Worm (Caenorhabditis elegans): ENCODE measurements around the gene ctf-4.
A peak's percentile ranks its signal among the peaks of the same experiment; 100 is the strongest.

ctf-4 gene

ce11 chrV:10940571-10940991 lies 24.8 kb downstream of the ctf-4 start:
- TF ChIP-seq nfya-2 (GFP tag; IDR thresholded peaks at IDR 0.05) (no peak), D2030.7 (GFP tag; IDR thresholded peaks at IDR 0.05) (no peak), ztf-25 (GFP tag; IDR thresholded peaks at IDR 0.05) (no peak), hlh-26 (GFP tag; conservative IDR thresholded peaks at IDR 0.05) (no peak), let-526 (GFP tag; IDR thresholded peaks at IDR 0.05) (0 out of 2 replicates have a peak, but pooled peaks have one; percentile 5), lsl-1 (GFP tag; optimal IDR thresholded peaks at IDR 0.05) (no peak), B0261.1 (tag; optimal IDR thresholded peaks at IDR 0.05) (no peak), B0336.3 (GFP tag; IDR thresholded peaks at IDR 0.05) (peak; percentile 87), F55B11.4 (tag; optimal IDR thresholded peaks at IDR 0.05; ENCODE audit: borderline replicate concordance, insufficient read depth) (no peak), ceh-40 (GFP tag; IDR thresholded peaks at IDR 0.05) (no peak), atf-7 (tag; optimal IDR thresholded peaks at IDR 0.05) (peak; percentile 94), snpc-1.3 (tag; optimal IDR thresholded peaks at IDR 0.05; ENCODE audit: insufficient read depth) (no peak), nhr-90 (tag; optimal IDR thresholded peaks at IDR 0.05) (peak; percentile 57), attf-3 (GFP tag; conservative IDR thresholded peaks at IDR 0.05) (no peak), unc-62 (GFP tag; optimal IDR thresholded peaks at IDR 0.05) (peak; percentile 9), Y56A3A.18 (GFP tag; IDR thresholded peaks at IDR 0.05) (no peak), rpc-1 (optimal IDR thresholded peaks at IDR 0.05) (no peak), rpc-1 (tag; optimal IDR thresholded peaks at IDR 0.05) (no peak), nhr-179 (tag; optimal IDR thresholded peaks at IDR 0.05) (no peak), aptf-2 (GFP tag; conservative IDR thresholded peaks at IDR 0.05) (no peak), hsf-1 (GFP tag; IDR thresholded peaks at IDR 0.05) (no peak), aptf-3 (GFP tag; IDR thresholded peaks at IDR 0.05) (no peak), hmg-1.2 (GFP tag; IDR thresholded peaks at IDR 0.05) (peak; percentile 79), F57C9.4 (tag; optimal IDR thresholded peaks at IDR 0.05) (no peak), efl-1 (GFP tag; optimal IDR thresholded peaks at IDR 0.05) (no peak), ztf-26 (tag; optimal IDR thresholded peaks at IDR 0.05) (no peak), B0035.1 (tag; optimal IDR thresholded peaks at IDR 0.05) (no peak), K11D2.4 (GFP tag; IDR thresholded peaks at IDR 0.05) (no peak), cebp-2 (GFP tag; IDR thresholded peaks at IDR 0.05) (no peak), zfh-2 (GFP tag; conservative IDR thresholded peaks at IDR 0.05) (no peak), Y67H2A.10 (GFP tag; conservative IDR thresholded peaks at IDR 0.05) (no peak), attf-6 (GFP tag; IDR thresholded peaks at IDR 0.05) (no peak), lin-40 (tag; optimal IDR thresholded peaks at IDR 0.05) (peak; percentile 55), F49E8.2 (tag; optimal IDR thresholded peaks at IDR 0.05; ENCODE audit: insufficient read depth) (no peak), mxl-1 (tag; optimal IDR thresholded peaks at IDR 0.05) (no peak), Y53G8AR.9 (GFP tag; conservative IDR thresholded peaks at IDR 0.05) (no peak), ama-1 (optimal IDR thresholded peaks at IDR 0.05) (peak; percentile 41), ama-1 (GFP tag; optimal IDR thresholded peaks at IDR 0.05) (no peak), snpc-1.1 (tag; optimal IDR thresholded peaks at IDR 0.05; ENCODE audit: insufficient read depth) (no peak), madf-3 (GFP tag; IDR thresholded peaks at IDR 0.05) (no peak), athp-1 (tag; optimal IDR thresholded peaks at IDR 0.05) (no peak), T26A5.8 (tag; optimal IDR thresholded peaks at IDR 0.05) (no peak), F22D6.2 (tag; optimal IDR thresholded peaks at IDR 0.05) (no peak), C06A6.2 (GFP tag; conservative IDR thresholded peaks at IDR 0.05) (no peak), xnd-1 (tag; optimal IDR thresholded peaks at IDR 0.05) (no peak), Y53F4B.3 (GFP tag; IDR thresholded peaks at IDR 0.05) (no peak), sdz-38 (tag; optimal IDR thresholded peaks at IDR 0.05) (no peak), repo-1 (tag; optimal IDR thresholded peaks at IDR 0.05) (no peak), dpff-1 (tag; optimal IDR thresholded peaks at IDR 0.05) (no peak), nhr-120 (GFP tag; IDR thresholded peaks at IDR 0.05) (no peak), tbp1 (GFP tag; optimal IDR thresholded peaks at IDR 0.05) (peak; percentile 4)

Data from whole organism, young adult.